Worm (Caenorhabditis elegans) whole organism, late embryonic: ENCODE results near the gene Y7A5A.6.

Source experiments
- Y22D7AL.16 ChIP-seq: sonication (generic microtip); optimal IDR thresholded peaks from 2 replicates; lab custom pipeline; 2016; ENCODE audit warnings: missing genetic modification characterization, missing compliant biosample characterization
- ama-1 ChIP-seq: fragments of 150-350 bp; optimal IDR thresholded peaks from 2 replicates; lab custom pipeline; 2014
- ceh-18 ChIP-seq: sonication (generic microtip); optimal IDR thresholded peaks from 2 replicates; lab custom pipeline; 2016; ENCODE audit warnings: missing genetic modification characterization, missing compliant biosample characterization
- ceh-2 ChIP-seq: sonication (generic microtip); optimal IDR thresholded peaks from 2 replicates; lab custom pipeline; 2016; ENCODE audit warnings: missing genotype, missing genetic modification characterization, missing compliant biosample characterization
- ceh-22 ChIP-seq: sonication (generic microtip); optimal IDR thresholded peaks from 2 replicates; lab custom pipeline; 2017; ENCODE audit warnings: missing biosample characterization, missing genetic modification characterization
- ceh-24 ChIP-seq: sonication (generic microtip); optimal IDR thresholded peaks from 2 replicates; lab custom pipeline; 2016; ENCODE audit warnings: mild to moderate bottlenecking, missing genetic modification characterization, missing compliant biosample characterization
- ceh-30 ChIP-seq: fragments of 150-350 bp; optimal IDR thresholded peaks from 2 replicates; lab custom pipeline; 2014; ENCODE audit warnings: missing biosample characterization, missing genetic modification characterization
- ceh-31 ChIP-seq: sonication (generic microtip); optimal IDR thresholded peaks from 2 replicates; lab custom pipeline; 2016; ENCODE audit warnings: missing genetic modification characterization, missing compliant biosample characterization
- ceh-48 ChIP-seq: sonication (generic microtip); optimal IDR thresholded peaks from 2 replicates; lab custom pipeline; 2016; ENCODE audit warnings: missing genetic modification characterization, inconsistent platforms, missing compliant biosample characterization
- che-1 ChIP-seq: sonication (generic microtip); optimal IDR thresholded peaks from 2 replicates; lab custom pipeline; 2016; ENCODE audit warnings: mild to moderate bottlenecking, missing genetic modification characterization, missing compliant biosample characterization
- dmd-4 ChIP-seq: sonication (generic microtip); optimal IDR thresholded peaks from 2 replicates; lab custom pipeline; 2016; ENCODE audit warnings: borderline replicate concordance, missing genetic modification characterization, missing compliant biosample characterization
- dve-1 ChIP-seq: sonication (generic microtip); optimal IDR thresholded peaks from 2 replicates; lab custom pipeline; 2017; ENCODE audit warnings: antibody characterized with exemption, mild to moderate bottlenecking, missing genetic modification characterization, missing compliant biosample characterization
- elt-4 ChIP-seq: sonication (generic microtip); optimal IDR thresholded peaks from 2 replicates; lab custom pipeline; 2016; ENCODE audit warnings: missing genetic modification characterization, missing compliant biosample characterization
- ets-4 ChIP-seq: sonication (generic microtip); optimal IDR thresholded peaks from 2 replicates; lab custom pipeline; 2016; ENCODE audit warnings: missing genetic modification characterization, missing compliant biosample characterization
- eyg-1 ChIP-seq: sonication (generic microtip); optimal IDR thresholded peaks from 2 replicates; lab custom pipeline; 2016; ENCODE audit warnings: missing genotype, missing genetic modification characterization, missing compliant biosample characterization
- fax-1 ChIP-seq: sonication (generic microtip); optimal IDR thresholded peaks from 2 replicates; lab custom pipeline; 2016; ENCODE audit warnings: missing genotype, missing genetic modification characterization, missing compliant biosample characterization
- fkh-10 ChIP-seq: fragments of 150-350 bp; optimal IDR thresholded peaks from 2 replicates; lab custom pipeline; 2014; ENCODE audit warnings: missing biosample characterization, missing genetic modification reagents, missing genetic modification characterization
- hlh-15 ChIP-seq: sonication (generic microtip); optimal IDR thresholded peaks from 2 replicates; lab custom pipeline; 2016; ENCODE audit warnings: missing genetic modification characterization, missing compliant biosample characterization
- hlh-8 ChIP-seq: sonication (generic microtip); optimal IDR thresholded peaks from 2 replicates; lab custom pipeline; 2016; ENCODE audit warnings: missing genotype, missing genetic modification characterization, missing compliant biosample characterization
- lim-6 ChIP-seq: sonication (generic microtip); optimal IDR thresholded peaks from 2 replicates; lab custom pipeline; 2016; ENCODE audit warnings: missing genetic modification characterization, missing compliant biosample characterization
- lin-11 ChIP-seq: fragments of 200-800 bp; sonication (Bioruptor generic); optimal IDR thresholded peaks from 2 replicates; lab custom pipeline; 2018; ENCODE audit warnings: mild to moderate bottlenecking, missing genetic modification characterization, missing compliant biosample characterization
- madf-2 ChIP-seq: sonication (generic microtip); optimal IDR thresholded peaks from 2 replicates; lab custom pipeline; 2017; ENCODE audit warnings: missing genetic modification characterization, missing compliant biosample characterization
- nhr-232 ChIP-seq: sonication (generic microtip); optimal IDR thresholded peaks from 2 replicates; lab custom pipeline; 2016; ENCODE audit warnings: missing genetic modification characterization, missing compliant biosample characterization
- odd-2 ChIP-seq: sonication (generic microtip); optimal IDR thresholded peaks from 2 replicates; lab custom pipeline; 2017; ENCODE audit warnings: antibody characterized with exemption, mild to moderate bottlenecking, missing genetic modification characterization, missing compliant biosample characterization
- pag-3 ChIP-seq: sonication (generic microtip); optimal IDR thresholded peaks from 2 replicates; lab custom pipeline; 2016; ENCODE audit warnings: missing compliant biosample characterization, missing genetic modification characterization, borderline replicate concordance
- pat-9 ChIP-seq: fragments of 200-800 bp; sonication (Bioruptor generic); optimal IDR thresholded peaks from 2 replicates; lab custom pipeline; 2018; ENCODE audit warnings: mild to moderate bottlenecking, missing genetic modification characterization, moderate library complexity, missing compliant biosample characterization
- pax-1 ChIP-seq: fragments of 150-350 bp; optimal IDR thresholded peaks from 2 replicates; lab custom pipeline; 2014; ENCODE audit warnings: missing biosample characterization, missing genetic modification characterization
- pha-2 ChIP-seq: sonication (generic microtip); optimal IDR thresholded peaks from 2 replicates; lab custom pipeline; 2017; ENCODE audit warnings: mild to moderate bottlenecking, missing genetic modification characterization, missing compliant biosample characterization
- pha-4 ChIP-seq: fragments of 150-350 bp; optimal IDR thresholded peaks from 2 replicates; lab custom pipeline; 2018; ENCODE audit warnings: missing biosample characterization, missing genetic modification reagents, missing genetic modification characterization
- pqm-1 ChIP-seq: sonication (generic microtip); optimal IDR thresholded peaks from 2 replicates; lab custom pipeline; 2016; ENCODE audit warnings: missing genetic modification characterization, missing compliant biosample characterization
- pros-1 ChIP-seq: fragments of 150-350 bp; optimal IDR thresholded peaks from 2 replicates; lab custom pipeline; 2014; ENCODE audit warnings: missing biosample characterization, missing genetic modification reagents, missing genetic modification characterization
- ref-2 ChIP-seq: sonication (generic microtip); optimal IDR thresholded peaks from 2 replicates; lab custom pipeline; 2016; ENCODE audit warnings: missing genetic modification characterization, missing compliant biosample characterization
- rnt-1 ChIP-seq: sonication (generic microtip); optimal IDR thresholded peaks from 2 replicates; lab custom pipeline; 2016; ENCODE audit warnings: missing genetic modification characterization, missing compliant biosample characterization
- sdc-2 ChIP-seq: sonication (generic microtip); optimal IDR thresholded peaks from 2 replicates; lab custom pipeline; 2016; ENCODE audit warnings: missing genotype, missing genetic modification characterization, missing compliant biosample characterization
- sox-2 ChIP-seq: fragments of 200-800 bp; sonication (Bioruptor generic); IDR thresholded peaks from 2 replicates; pipeline ENCODE4 v1.3.6; 2022; ENCODE audit warnings: missing genetic modification reagents, missing genetic modification characterization, missing compliant biosample characterization
- syd-9 ChIP-seq: sonication (generic microtip); optimal IDR thresholded peaks from 2 replicates; lab custom pipeline; 2016; ENCODE audit warnings: mild to moderate bottlenecking, missing genetic modification characterization, moderate library complexity, missing compliant biosample characterization
- tbx-7 ChIP-seq: sonication (generic microtip); optimal IDR thresholded peaks from 2 replicates; lab custom pipeline; 2016; ENCODE audit warnings: missing genotype, missing genetic modification characterization, missing compliant biosample characterization
- unc-86 ChIP-seq: sonication (generic microtip); optimal IDR thresholded peaks from 2 replicates; lab custom pipeline; 2016; ENCODE audit warnings: missing genetic modification characterization, missing compliant biosample characterization

Gene Y7A5A.6

ce11 chrX:15773262-15773908 is 26.1 kb downstream of the Y7A5A.6 start, which contains the start of gene Y7A5A.13:
Y7A5A.13 (plus strand) TSS chrX:15773858.
- TF ChIP-seq ceh-30 (no peak), ceh-31 (tag; lab: Kevin White, UChicago) (no peak), rnt-1 (tag; lab: Kevin White, UChicago) (no peak), ceh-22 (tag; lab: Kevin White, UChicago) (no peak), lin-11 (tag; lab: Kevin White, UChicago) (no peak), pag-3 (no peak), ref-2 (tag; lab: Kevin White, UChicago) (no peak), hlh-15 (tag; lab: Kevin White, UChicago) (no peak), Y22D7AL.16 (tag; lab: Kevin White, UChicago) (no peak), sox-2 (GFP tag; lab: Robert Waterston, UW) (no peak), pros-1 (tag; lab: Kevin White, UChicago) (no peak), lim-6 (tag; lab: Kevin White, UChicago) (no peak), eyg-1 (tag; lab: Kevin White, UChicago) (no peak), fax-1 (tag; lab: Kevin White, UChicago) (no peak), odd-2 (tag; lab: Kevin White, UChicago) (no peak), elt-4 (tag; lab: Kevin White, UChicago) (no peak), nhr-232 (no peak)

- no peak for TF ChIP-seq pat-9 (tag; lab: Kevin White, UChicago)
- no peak for TF ChIP-seq ceh-2 (tag; lab: Kevin White, UChicago)
- no peak for TF ChIP-seq ceh-30
- no peak for TF ChIP-seq pax-1 (tag; lab: Kevin White, UChicago)
- TF ChIP-seq ceh-48: no peak
- no peak for TF ChIP-seq unc-86 (tag; lab: Kevin White, UChicago)
- no peak for TF ChIP-seq ceh-24
- no peak for TF ChIP-seq pqm-1
- no peak for TF ChIP-seq dmd-4 (tag; lab: Kevin White, UChicago)
- TF ChIP-seq ceh-18 (tag; lab: Kevin White, UChicago): no peak
- TF ChIP-seq dve-1 (tag; lab: Kevin White, UChicago): no peak
These were observed 26.8 kb downstream of the Y7A5A.6 start, which contains the start of gene Y7A5A.2 for ce11 chrX:15772674-15773073. Y7A5A.2 (minus strand) TSS chrX:15772735.

- TF ChIP-seq unc-86 (tag; lab: Kevin White, UChicago) (no peak), hlh-8 (no peak), ama-1 (lab: Kevin White, UChicago) (no peak), che-1 (tag; lab: Kevin White, UChicago) (no peak), lim-6 (tag; lab: Kevin White, UChicago) (no peak), lin-11 (tag; lab: Kevin White, UChicago) (no peak), pha-4 (tag; lab: Kevin White, UChicago) (no peak), elt-4 (tag; lab: Kevin White, UChicago) (no peak), sdc-2 (no peak), syd-9 (tag; lab: Kevin White, UChicago) (no peak), ceh-2 (tag; lab: Kevin White, UChicago) (no peak), pag-3 (no peak), pha-2 (tag; lab: Kevin White, UChicago) (no peak), ceh-48 (no peak), ets-4 (tag; lab: Kevin White, UChicago) (no peak), madf-2 (tag; lab: Kevin White, UChicago) (no peak), fkh-10 (no peak)
These were observed 28.1 kb downstream of the Y7A5A.6 start, which contains the start of gene Y7A5A.1 for ce11 chrX:15771411-15771810. Y7A5A.1 (minus strand) TSS chrX:15771493.

ce11 chrX:15770787-15771186 is 28.7 kb downstream of the Y7A5A.6 start:
- TF ChIP-seq ceh-2 (tag; lab: Kevin White, UChicago): no peak
- TF ChIP-seq pat-9 (tag; lab: Kevin White, UChicago): no peak
- no peak for TF ChIP-seq tbx-7 (tag; lab: Kevin White, UChicago)
- TF ChIP-seq rnt-1 (tag; lab: Kevin White, UChicago): no peak
- TF ChIP-seq syd-9 (tag; lab: Kevin White, UChicago): no peak
- TF ChIP-seq dve-1 (tag; lab: Kevin White, UChicago): no peak
- TF ChIP-seq dmd-4 (tag; lab: Kevin White, UChicago): no peak
